Worm (Caenorhabditis elegans): Measurements from ENCODE around the gene srbc-9.

srbc-9 gene

ce11 chrV:7523392-7523791 is 33.2 kb upstream of the srbc-9 start, which contains the start of gene C54F6.6:
Gene C54F6.6, plus strand, starts transcription at chrV:7523692.
- TF ChIP-seq ceh-6 (GFP tag; optimal IDR thresholded peaks at IDR 0.05) = no peak
- no peak for TF ChIP-seq C08G9.2 (tag; optimal IDR thresholded peaks at IDR 0.05)
- TF ChIP-seq dmd-4 (tag; optimal IDR thresholded peaks at IDR 0.05; ENCODE audit: borderline replicate concordance) = no peak
- TF ChIP-seq F13H6.1 (tag; optimal IDR thresholded peaks at IDR 0.05) = no peak
- TF ChIP-seq nhr-11 (tag; optimal IDR thresholded peaks at IDR 0.05) = no peak
- TF ChIP-seq fax-1 (tag; optimal IDR thresholded peaks at IDR 0.05) = no peak
- TF ChIP-seq pqm-1 (tag; optimal IDR thresholded peaks at IDR 0.05) = no peak
- TF ChIP-seq pat-9 (tag; optimal IDR thresholded peaks at IDR 0.05) = no peak
- no peak for TF ChIP-seq ceh-9 (tag; optimal IDR thresholded peaks at IDR 0.05)
- TF ChIP-seq T23F11.4 (GFP tag; optimal IDR thresholded peaks at IDR 0.05) = no peak
- no peak for TF ChIP-seq pros-1 (tag; optimal IDR thresholded peaks at IDR 0.05)

- TF ChIP-seq hlh-15 (tag; optimal IDR thresholded peaks at IDR 0.05) = no peak
- TF ChIP-seq ceh-24 (tag; optimal IDR thresholded peaks at IDR 0.05) = no peak
- TF ChIP-seq hlh-8 (tag; optimal IDR thresholded peaks at IDR 0.05) = no peak
Observed at ce11 chrV:7522279-7522678, 32.0 kb upstream of the srbc-9 start, which contains the start of gene C54F6.15. Gene C54F6.15, minus strand, starts transcription at chrV:7522379.

ce11 chrV:7521304-7521703 is 31.1 kb upstream of the srbc-9 start:
- no peak for TF ChIP-seq F13H6.1 (tag; optimal IDR thresholded peaks at IDR 0.05)
- no peak for TF ChIP-seq ceh-6 (GFP tag; optimal IDR thresholded peaks at IDR 0.05)
- no peak for TF ChIP-seq C08G9.2 (tag; optimal IDR thresholded peaks at IDR 0.05)
- TF ChIP-seq hlh-8 (tag; optimal IDR thresholded peaks at IDR 0.05) = no peak
- TF ChIP-seq fkh-6 (tag; optimal IDR thresholded peaks at IDR 0.05) = no peak
- no peak for TF ChIP-seq unc-3 (GFP tag; conservative IDR thresholded peaks at IDR 0.05)
- no peak for TF ChIP-seq unc-3 (tag; optimal IDR thresholded peaks at IDR 0.05)
- TF ChIP-seq T23F11.4 (GFP tag; optimal IDR thresholded peaks at IDR 0.05) = no peak
- no peak for TF ChIP-seq nhr-232 (tag; optimal IDR thresholded peaks at IDR 0.05)
- no peak for TF ChIP-seq elt-2 (tag; optimal IDR thresholded peaks at IDR 0.05)

- TF ChIP-seq unc-86 (tag; optimal IDR thresholded peaks at IDR 0.05) (no peak), che-1 (tag; optimal IDR thresholded peaks at IDR 0.05) (no peak), ama-1 (optimal IDR thresholded peaks at IDR 0.05) (no peak), unc-3 (GFP tag; conservative IDR thresholded peaks at IDR 0.05) (no peak), unc-3 (tag; optimal IDR thresholded peaks at IDR 0.05) (no peak), ceh-9 (tag; optimal IDR thresholded peaks at IDR 0.05) (no peak), ref-2 (tag; optimal IDR thresholded peaks at IDR 0.05) (no peak), K02D7.2 (tag; optimal IDR thresholded peaks at IDR 0.05) (no peak), tbx-2 (tag; optimal IDR thresholded peaks at IDR 0.05) (no peak), sdc-2 (tag; optimal IDR thresholded peaks at IDR 0.05) (no peak), ceh-22 (tag; optimal IDR thresholded peaks at IDR 0.05) (no peak), elt-2 (tag; optimal IDR thresholded peaks at IDR 0.05) (no peak), ceh-18 (tag; optimal IDR thresholded peaks at IDR 0.05) (no peak), pat-9 (tag; optimal IDR thresholded peaks at IDR 0.05) (no peak), mec-3 (tag; optimal IDR thresholded peaks at IDR 0.05; ENCODE audit: borderline replicate concordance) (no peak), unc-42 (tag; optimal IDR thresholded peaks at IDR 0.05) (no peak), nhr-232 (tag; optimal IDR thresholded peaks at IDR 0.05) (no peak)
Observed at ce11 chrV:7520077-7520476, 29.8 kb upstream of the srbc-9 start, which contains the start of gene srb-19. Gene srb-19, minus strand, starts transcription at chrV:7520177.

- no peak for TF ChIP-seq elt-4 (tag; optimal IDR thresholded peaks at IDR 0.05)
- no peak for TF ChIP-seq C08G9.2 (tag; optimal IDR thresholded peaks at IDR 0.05)
- no peak for TF ChIP-seq syd-9 (tag; optimal IDR thresholded peaks at IDR 0.05)
- TF ChIP-seq nhr-232 (tag; optimal IDR thresholded peaks at IDR 0.05) = no peak
- TF ChIP-seq lin-11 (tag; optimal IDR thresholded peaks at IDR 0.05) = no peak
- TF ChIP-seq tbx-7 (tag; optimal IDR thresholded peaks at IDR 0.05) = no peak
- no peak for TF ChIP-seq zip-5 (tag; optimal IDR thresholded peaks at IDR 0.05)
- no peak for TF ChIP-seq tbx-2 (tag; optimal IDR thresholded peaks at IDR 0.05)
- no peak for TF ChIP-seq che-1 (tag; optimal IDR thresholded peaks at IDR 0.05)
- no peak for TF ChIP-seq gmeb-2 (tag; optimal IDR thresholded peaks at IDR 0.05)
- no peak for TF ChIP-seq C38D4.7 (GFP tag; optimal IDR thresholded peaks at IDR 0.05)
- TF ChIP-seq fkh-6 (tag; optimal IDR thresholded peaks at IDR 0.05) = no peak
- no peak for TF ChIP-seq sox-4 (tag; optimal IDR thresholded peaks at IDR 0.05)
- TF ChIP-seq eyg-1 (tag; optimal IDR thresholded peaks at IDR 0.05) = no peak
Observed at ce11 chrV:7514939-7515338, 24.7 kb upstream of the srbc-9 start, which contains the start of gene srb-18. Gene srb-18, plus strand, starts transcription at chrV:7515239.

Data from whole organism, late embryonic.